Fruit fly (Drosophila melanogaster) whole organism, embryonic: Measurements from ENCODE around the gene Ykt6.

ENCODE experiments used
- Ada2b ChIP-seq: fragments of 200-800 bp; sonication (Bioruptor generic); IDR thresholded peaks from 2 replicates; pipeline ENCODE4 v1.3.6; 2022; ENCODE audit warnings: missing biosample characterization, missing genetic modification characterization
- Adf1 ChIP-seq: fragments of 200-800 bp; sonication (Bioruptor generic); IDR thresholded peaks from 2 replicates; pipeline ENCODE4 v1.3.6; 2022; ENCODE audit warnings: missing biosample characterization, missing genetic modification characterization
- CG10565 ChIP-seq: fragments of 200-800 bp; sonication (Bioruptor generic); optimal IDR thresholded peaks from 3 replicates; lab custom pipeline; 2016; ENCODE audit warnings: missing biosample characterization, mild to moderate bottlenecking, missing genetic modification characterization
- CG10979 ChIP-seq: fragments of 200-800 bp; sonication (Bioruptor generic); optimal IDR thresholded peaks from 2 replicates; lab custom pipeline; 2018; ENCODE audit warnings: missing biosample characterization, mild to moderate bottlenecking, missing genetic modification characterization, moderate library complexity
- CG11695 ChIP-seq: fragments of 200-800 bp; sonication (Bioruptor generic); IDR thresholded peaks from 3 replicates; pipeline ENCODE4 v1.3.6; 2022; ENCODE audit warnings: missing biosample characterization, missing genetic modification characterization
- CG12219 ChIP-seq: fragments of 200-800 bp; sonication (Bioruptor generic); optimal IDR thresholded peaks from 3 replicates; lab custom pipeline; 2018; ENCODE audit warnings: missing biosample characterization, mild to moderate bottlenecking, missing genetic modification characterization
- CG14441 ChIP-seq: fragments of 200-800 bp; sonication (Bioruptor generic); IDR thresholded peaks from 2 replicates; pipeline ENCODE4 v1.3.6; 2022; ENCODE audit warnings: missing biosample characterization, missing genetic modification characterization
- CG1602 ChIP-seq: fragments of 200-800 bp; sonication (Bioruptor generic); optimal IDR thresholded peaks from 3 replicates; lab custom pipeline; 2016; ENCODE audit warnings: missing biosample characterization, missing genetic modification characterization
- CG17361 ChIP-seq: fragments of 200-800 bp; sonication (Bioruptor generic); IDR thresholded peaks from 3 replicates; pipeline ENCODE4 v1.3.6; 2022; ENCODE audit warnings: missing biosample characterization, missing genetic modification characterization
- CG17612 ChIP-seq: fragments of 200-800 bp; sonication (Bioruptor generic); IDR thresholded peaks from 2 replicates; pipeline ENCODE4 v1.3.6; 2022; ENCODE audit warnings: missing biosample characterization, missing genetic modification characterization
- CG2120 ChIP-seq: fragments of 200-800 bp; sonication (Bioruptor generic); optimal IDR thresholded peaks from 3 replicates; lab custom pipeline; 2016; ENCODE audit warnings: missing biosample characterization, missing genetic modification characterization
- CG2712 ChIP-seq: fragments of 200-800 bp; optimal IDR thresholded peaks from 3 replicates; lab custom pipeline; 2019; ENCODE audit warnings: missing biosample characterization, mild to moderate bottlenecking, missing genetic modification characterization, moderate library complexity
- CG4282 ChIP-seq: fragments of 200-800 bp; sonication (Bioruptor generic); optimal IDR thresholded peaks from 2 replicates; lab custom pipeline; 2016; ENCODE audit warnings: missing biosample characterization, missing genetic modification characterization
- CG4424 ChIP-seq: fragments of 200-800 bp; sonication (Bioruptor generic); optimal IDR thresholded peaks from 3 replicates; lab custom pipeline; 2016; ENCODE audit warnings: missing biosample characterization, missing genetic modification characterization
- CG4820 ChIP-seq: fragments of 200-800 bp; sonication (Bioruptor generic); optimal IDR thresholded peaks from 3 replicates; lab custom pipeline; 2016; ENCODE audit warnings: missing biosample characterization, missing genetic modification characterization
- CG6689 ChIP-seq: fragments of 200-800 bp; sonication (Bioruptor generic); IDR thresholded peaks from 2 replicates; pipeline ENCODE4 v1.3.6; 2022; ENCODE audit warnings: missing biosample characterization, missing genetic modification characterization
- CG7556 ChIP-seq: fragments of 200-800 bp; sonication (Bioruptor generic); optimal IDR thresholded peaks from 2 replicates; lab custom pipeline; 2017; ENCODE audit warnings: missing biosample characterization, mild to moderate bottlenecking, missing genetic modification characterization
- CG8944 ChIP-seq: fragments of 200-800 bp; sonication (Bioruptor generic); optimal IDR thresholded peaks from 3 replicates; lab custom pipeline; 2016; ENCODE audit warnings: missing biosample characterization, missing genetic modification characterization
- CG9609 ChIP-seq: fragments of 200-800 bp; sonication (Bioruptor generic); optimal IDR thresholded peaks from 3 replicates; lab custom pipeline; 2016; ENCODE audit warnings: missing biosample characterization, missing genetic modification characterization
- CG9817 ChIP-seq: fragments of 200-800 bp; sonication (Bioruptor generic); optimal IDR thresholded peaks from 2 replicates; lab custom pipeline; 2018; ENCODE audit warnings: missing biosample characterization, mild to moderate bottlenecking, missing genetic modification characterization, moderate library complexity
- CG9876 ChIP-seq: fragments of 200-800 bp; sonication (Bioruptor generic); optimal IDR thresholded peaks from 2 replicates; lab custom pipeline; 2016; ENCODE audit warnings: missing biosample characterization, missing genetic modification characterization
- Dip2 ChIP-seq: fragments of 200-800 bp; sonication (Bioruptor generic); IDR thresholded peaks from 2 replicates; pipeline ENCODE4 v1.3.6; 2022; ENCODE audit warnings: missing biosample characterization, missing genetic modification characterization
- Dref ChIP-seq: fragments of 200-800 bp; sonication (Bioruptor generic); IDR thresholded peaks from 2 replicates; pipeline ENCODE4 v1.3.6; 2022; ENCODE audit warnings: missing biosample characterization, missing genetic modification characterization
- Ets65A ChIP-seq: fragments of 200-800 bp; sonication (Bioruptor generic); peaks from one replicate; lab custom pipeline; 2016; ENCODE audit warnings: missing biosample characterization, missing genetic modification characterization
- Fer3 ChIP-seq: fragments of 200-800 bp; sonication (Bioruptor generic); optimal IDR thresholded peaks from 2 replicates; lab custom pipeline; 2018; ENCODE audit warnings: missing biosample characterization, mild to moderate bottlenecking, missing genetic modification characterization, moderate library complexity
- GATAe ChIP-seq: fragments of 200-800 bp; sonication (Bioruptor generic); conservative IDR thresholded peaks from 2 replicates; pipeline ENCODE4 v1.3.6; 2022; ENCODE audit warnings: missing biosample characterization, missing genetic modification characterization
- Hmr ChIP-seq: fragments of 200-800 bp; sonication (Bioruptor generic); optimal IDR thresholded peaks from 3 replicates; lab custom pipeline; 2017; ENCODE audit warnings: mild to moderate bottlenecking, missing biosample characterization, missing genetic modification reagents, missing genetic modification characterization
- Mrtf ChIP-seq: fragments of 200-800 bp; sonication (Bioruptor generic); IDR thresholded peaks from 3 replicates; pipeline ENCODE4 v1.3.6; 2022; ENCODE audit warnings: missing biosample characterization, missing genetic modification characterization
- Poxn ChIP-seq: fragments of 200-800 bp; sonication (Bioruptor generic); IDR thresholded peaks from 2 replicates; pipeline ENCODE4 v1.3.6; 2022; ENCODE audit warnings: missing biosample characterization, missing genetic modification characterization
- Sin3A ChIP-seq: fragments of >200 bp; optimal IDR thresholded peaks from 2 replicates; lab custom pipeline; 2018
- Stat92E ChIP-seq, 3 experiments: fragments of >200 bp in 2 of 3; fragments of 200-800 bp in 1 of 3; sonication (Bioruptor generic) in 1 of 3; optimal IDR thresholded peaks; 2 replicates each; lab custom pipeline; 2017 to 2019; ENCODE audit warnings: missing biosample characterization in 3 of 3, missing genetic modification characterization in 3 of 3, mild to moderate bottlenecking in 1 of 3, moderate library complexity in 1 of 3
- bowl ChIP-seq: fragments of 200-800 bp; sonication (Bioruptor generic); IDR thresholded peaks from 2 replicates; pipeline ENCODE4 v1.3.6; 2022; ENCODE audit warnings: missing biosample characterization, missing genetic modification characterization
- chinmo ChIP-seq: fragments of 200-800 bp; sonication (Bioruptor generic); IDR thresholded peaks from 4 replicates; pipeline ENCODE4 v1.3.6; 2022; ENCODE audit warnings: missing biosample characterization, missing genetic modification characterization; ENCODE audit not compliant: partially characterized antibody
- fd96Cb ChIP-seq: fragments of 200-800 bp; sonication (Bioruptor generic); optimal IDR thresholded peaks from 2 replicates; lab custom pipeline; 2018; ENCODE audit warnings: missing biosample characterization, mild to moderate bottlenecking, missing genetic modification characterization, moderate library complexity
- ind ChIP-seq: fragments of 200-800 bp; sonication (Bioruptor generic); optimal IDR thresholded peaks from 3 replicates; lab custom pipeline; 2016; ENCODE audit warnings: missing biosample characterization, missing genetic modification characterization
- lmd ChIP-seq: fragments of 200-800 bp; sonication (Bioruptor generic); IDR thresholded peaks from 2 replicates; pipeline ENCODE4 v1.3.6; 2022; ENCODE audit warnings: missing biosample characterization, missing genetic modification characterization
- mam ChIP-seq: fragments of 200-800 bp; sonication (Bioruptor generic); optimal IDR thresholded peaks from 3 replicates; lab custom pipeline; 2016; ENCODE audit warnings: missing biosample characterization, missing genetic modification characterization
- onecut ChIP-seq: fragments of 200-800 bp; sonication (Bioruptor generic); IDR thresholded peaks from 2 replicates; pipeline ENCODE4 v1.3.6; 2022; ENCODE audit warnings: missing biosample characterization, missing genetic modification characterization
- run ChIP-seq: fragments of 200-800 bp; sonication (Bioruptor generic); optimal IDR thresholded peaks from 3 replicates; lab custom pipeline; 2018; ENCODE audit warnings: missing biosample characterization, mild to moderate bottlenecking, missing genetic modification characterization
- slbo ChIP-seq: fragments of 200-800 bp; sonication (Bioruptor generic); IDR thresholded peaks from 2 replicates; pipeline ENCODE4 v1.3.6; 2022; ENCODE audit warnings: missing biosample characterization, missing genetic modification characterization
- ssp ChIP-seq: fragments of 200-800 bp; sonication (Bioruptor generic); IDR thresholded peaks from 2 replicates; pipeline ENCODE4 v1.3.6; 2022; ENCODE audit warnings: missing biosample characterization, missing genetic modification characterization
- stc ChIP-seq: fragments of 200-800 bp; sonication (Bioruptor generic); IDR thresholded peaks from 2 replicates; pipeline ENCODE4 v1.3.6; 2022; ENCODE audit warnings: missing biosample characterization, missing genetic modification characterization
- tin ChIP-seq: fragments of 200-800 bp; sonication (Bioruptor generic); optimal IDR thresholded peaks from 3 replicates; lab custom pipeline; 2016; ENCODE audit warnings: missing biosample characterization, missing genetic modification characterization
- tna ChIP-seq: fragments of 200-800 bp; sonication (Bioruptor generic); IDR thresholded peaks from 2 replicates; pipeline ENCODE4 v1.3.6; 2022; ENCODE audit warnings: missing biosample characterization, missing genetic modification characterization; ENCODE audit not compliant: partially characterized antibody
- ttk ChIP-seq: fragments of 200-800 bp; sonication (Bioruptor generic); IDR thresholded peaks from 2 replicates; pipeline ENCODE4 v2.1.2; 2022; ENCODE audit warnings: missing biosample characterization, missing genetic modification characterization
- vfl ChIP-seq: fragments of 200-800 bp; sonication (Bioruptor generic); optimal IDR thresholded peaks from 2 replicates; lab custom pipeline; 2016; ENCODE audit warnings: missing biosample characterization, missing genetic modification characterization
- wek ChIP-seq: fragments of 200-800 bp; sonication (Bioruptor generic); optimal IDR thresholded peaks from 3 replicates; lab custom pipeline; 2018; ENCODE audit warnings: missing biosample characterization, mild to moderate bottlenecking, missing genetic modification characterization, moderate library complexity
- z ChIP-seq: fragments of 200-800 bp; sonication (Bioruptor generic); IDR thresholded peaks from 3 replicates; pipeline ENCODE4 v1.3.6; 2022; ENCODE audit warnings: missing biosample characterization, missing genetic modification characterization
- zf30C ChIP-seq: fragments of 200-800 bp; sonication (Bioruptor generic); optimal IDR thresholded peaks from 3 replicates; lab custom pipeline; 2018; ENCODE audit warnings: missing biosample characterization, mild to moderate bottlenecking, missing genetic modification characterization

The Ykt6 gene

dm6 chrX:7908239-7909068, 11.8 kb upstream of the Ykt6 start, which contains the start of the genes dpr14 and spidey (continued):
- TF ChIP-seq CG17361 (GFP tag; lab: Robert Waterston, UW) (peak; percentile 86), CG7556 (peak; percentile 90), tin (GFP tag; lab: Kevin White, UChicago) (peak; percentile 86), CG9817 (tag; lab: Kevin White, UChicago) (peak; percentile 91), tna (no peak), GATAe (GFP tag; lab: Robert Waterston, UW) (peak; percentile 93), mam (GFP tag; lab: Kevin White, UChicago) (peak; percentile 88), bowl (GFP tag; lab: Robert Waterston, UW) (peak; percentile 77), CG10565 (GFP tag; lab: Kevin White, UChicago) (peak; percentile 31), Fer3 (tag; lab: Kevin White, UChicago) (peak; percentile 93), onecut (GFP tag; lab: Robert Waterston, UW) (peak; percentile 87), CG4282 (peak; percentile 73), vfl (GFP tag; lab: Kevin White, UChicago) (peak; percentile 80), CG8944 (GFP tag; lab: Kevin White, UChicago) (peak; percentile 83), CG1602 (GFP tag; lab: Kevin White, UChicago) (peak; percentile 81), CG6689 (peak; percentile 86), chinmo (GFP tag; lab: Robert Waterston, UW) (0 out of 4 replicates have a peak, but pooled peaks have one; percentile 36), CG9609 (peak; percentile 84), Ada2b (GFP tag; lab: Robert Waterston, UW) (peak; percentile 89), Poxn (GFP tag; lab: Robert Waterston, UW) (peak; percentile 75), Mrtf (GFP tag; lab: Robert Waterston, UW) (peak; percentile 86), z (GFP tag; lab: Robert Waterston, UW) (no peak), CG11695 (GFP tag; lab: Robert Waterston, UW) (peak; percentile 90), CG4424 (peak; percentile 86), CG2120 (GFP tag; lab: Kevin White, UChicago) (peak; percentile 96), Ets65A (GFP tag; lab: Kevin White, UChicago) (peak; percentile 97)

dm6 chrX:7909069-7909389, 11.2 kb upstream of the Ykt6 start:
- TF ChIP-seq wek (no peak), Dref (GFP tag; lab: Robert Waterston, UW) (0 out of 2 replicates have a peak, but pooled peaks have one; percentile 1), Adf1 (GFP tag; lab: Robert Waterston, UW) (peak; percentile 5), Hmr (GFP tag; lab: Kevin White, UChicago) (no peak), CG9876 (GFP tag; lab: Kevin White, UChicago) (no peak), Sin3A (no peak)
- TF ChIP-seq, all 482 proteins: peak for 2

dm6 chrX:7909482-7909881, 10.7 kb upstream of the Ykt6 start:
- TF ChIP-seq CG10979 (peak; percentile 16), tin (GFP tag; lab: Kevin White, UChicago) (no peak), CG4820 (peak; percentile 5), CG14441 (peak; percentile 65), Dip2 (GFP tag; lab: Robert Waterston, UW) (no peak), run (no peak), zf30C (GFP tag; lab: Kevin White, UChicago) (peak; percentile 18), slbo (GFP tag; lab: Robert Waterston, UW) (peak; percentile 57), ssp (no peak), fd96Cb (tag; lab: Kevin White, UChicago) (peak; percentile 21), Stat92E (GFP tag; optimal IDR thresholded peaks at IDR 0.05; lab: Kevin White, UChicago) (no peak), ind (GFP tag; lab: Kevin White, UChicago) (peak; percentile 12), CG17612 (GFP tag; lab: Robert Waterston, UW) (no peak), CG12219 (GFP tag; lab: Kevin White, UChicago) (no peak), lmd (0 out of 2 replicates have a peak, but pooled peaks have one; percentile 33), ttk (GFP tag; lab: Robert Waterston, UW) (0 out of 2 replicates have a peak, but pooled peaks have one; percentile 44), stc (GFP tag; lab: Robert Waterston, UW) (peak; percentile 50; the same call in 1 of the 2 replicates), CG2712 (tag; lab: Kevin White, UChicago) (peak; percentile 7), CG8944 (GFP tag; lab: Kevin White, UChicago) (no peak)
